Worm (Caenorhabditis elegans) whole organism, early embryonic: ENCODE data around the gene D1046.18.

Experiments
- B0310.2 ChIP-seq: sonication (generic microtip); optimal IDR thresholded peaks from 2 replicates; lab custom pipeline; 2016; ENCODE audit warnings: mild to moderate bottlenecking, missing genetic modification characterization, missing compliant biosample characterization
- F13C5.2 ChIP-seq: sonication (generic microtip); optimal IDR thresholded peaks from 2 replicates; lab custom pipeline; 2017; ENCODE audit warnings: mild to moderate bottlenecking, missing genetic modification characterization, inconsistent platforms, missing compliant biosample characterization
- ama-1 ChIP-seq: fragments of 150-350 bp; optimal IDR thresholded peaks from 2 replicates; lab custom pipeline; 2014
- ets-7 ChIP-seq: sonication (generic microtip); optimal IDR thresholded peaks from 2 replicates; lab custom pipeline; 2016; ENCODE audit warnings: missing genotype, missing genetic modification characterization, missing compliant biosample characterization
- flt-1 ChIP-seq: fragments of 200-800 bp; sonication (Bioruptor generic); IDR thresholded peaks from 2 replicates; pipeline ENCODE4 v1.3.6; 2022; ENCODE audit warnings: missing genetic modification characterization, missing compliant biosample characterization
- hmbx-1 ChIP-seq: sonication (generic microtip); optimal IDR thresholded peaks from 2 replicates; lab custom pipeline; 2016; ENCODE audit warnings: mild to moderate bottlenecking, missing genetic modification characterization, missing compliant biosample characterization
- hmg-4 ChIP-seq: fragments of 200-800 bp; sonication (Bioruptor generic); optimal IDR thresholded peaks from 2 replicates; lab custom pipeline; 2018; ENCODE audit warnings: mild to moderate bottlenecking, missing genetic modification characterization, missing compliant biosample characterization
- scrt-1 ChIP-seq: fragments of 200-800 bp; sonication (Bioruptor generic); IDR thresholded peaks from 2 replicates; pipeline ENCODE4 v1.3.6; 2022; ENCODE audit warnings: missing genetic modification characterization, missing compliant biosample characterization
- sea-1 ChIP-seq: fragments of 200-800 bp; sonication (Bioruptor generic); conservative IDR thresholded peaks from 2 replicates; pipeline ENCODE4 v1.3.6; 2022; ENCODE audit warnings: missing genetic modification characterization, missing compliant biosample characterization
- tbx-11 ChIP-seq: fragments of 200-800 bp; sonication (Bioruptor generic); IDR thresholded peaks from 2 replicates; pipeline ENCODE4 v1.3.6; 2022; ENCODE audit warnings: missing genetic modification characterization, missing compliant biosample characterization

DNA sequence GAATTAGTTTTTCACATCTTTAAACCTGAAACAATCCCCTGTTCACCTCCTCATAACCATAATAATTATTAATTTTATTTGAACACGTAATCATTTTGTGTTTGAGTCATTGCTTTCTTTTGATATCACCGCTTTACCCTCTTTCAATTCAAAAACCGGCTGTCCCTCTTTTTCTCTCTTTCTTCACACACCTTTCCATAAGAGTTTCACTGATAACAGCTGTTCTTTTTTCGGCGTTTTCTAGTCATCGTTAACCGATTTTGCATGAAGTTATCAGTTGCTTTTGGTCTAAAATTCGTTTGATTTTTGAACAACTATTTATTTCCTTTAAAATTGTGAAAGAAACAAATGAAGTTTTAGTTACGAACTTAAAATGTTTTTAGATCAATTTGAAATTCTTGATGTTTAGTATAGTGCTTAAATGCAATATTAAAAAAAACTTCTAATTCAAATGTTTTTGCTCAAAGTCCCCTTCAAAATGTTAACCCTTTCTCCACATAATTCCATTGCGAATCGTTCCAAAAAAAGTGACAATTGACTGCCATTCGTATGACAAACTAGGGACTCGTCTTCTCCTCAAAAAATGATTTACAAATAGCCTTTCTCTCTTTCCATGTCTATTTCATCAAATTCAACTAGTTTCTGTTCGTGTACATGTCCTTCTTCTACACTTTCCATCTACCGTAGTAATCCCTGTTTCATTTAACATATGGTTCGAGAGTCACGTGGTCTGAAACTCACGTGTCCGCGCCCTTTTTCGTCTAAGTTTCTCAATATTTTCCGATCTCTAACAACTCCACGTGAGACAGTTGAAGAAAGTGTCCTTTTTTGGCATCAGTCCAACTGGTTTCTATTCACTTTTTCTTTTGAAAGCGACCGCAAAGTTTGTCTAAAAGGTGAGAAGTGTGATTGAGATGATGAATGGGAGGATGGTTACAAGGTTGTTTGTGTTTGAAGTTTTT, 19.3 kb downstream of the D1046.18 start:
- TF ChIP-seq ama-1 (lab: Kevin White, UChicago) (no peak), hmbx-1 (tag; lab: Kevin White, UChicago) (no peak), F13C5.2 (tag; lab: Kevin White, UChicago) (no peak), flt-1 (GFP tag; lab: Robert Waterston, UW) (no peak), ets-7 (tag; lab: Kevin White, UChicago) (no peak), B0310.2 (no peak), scrt-1 (GFP tag; lab: Robert Waterston, UW) (no peak), hmg-4 (GFP tag; lab: Kevin White, UChicago) (no peak), tbx-11 (no peak), sea-1 (no peak)
